Worm (Caenorhabditis elegans): ENCODE measurements around the gene F16B4.6.
A peak's percentile ranks its signal among the peaks of the same experiment; 100 is the strongest.

F16B4.6 gene

DNA sequence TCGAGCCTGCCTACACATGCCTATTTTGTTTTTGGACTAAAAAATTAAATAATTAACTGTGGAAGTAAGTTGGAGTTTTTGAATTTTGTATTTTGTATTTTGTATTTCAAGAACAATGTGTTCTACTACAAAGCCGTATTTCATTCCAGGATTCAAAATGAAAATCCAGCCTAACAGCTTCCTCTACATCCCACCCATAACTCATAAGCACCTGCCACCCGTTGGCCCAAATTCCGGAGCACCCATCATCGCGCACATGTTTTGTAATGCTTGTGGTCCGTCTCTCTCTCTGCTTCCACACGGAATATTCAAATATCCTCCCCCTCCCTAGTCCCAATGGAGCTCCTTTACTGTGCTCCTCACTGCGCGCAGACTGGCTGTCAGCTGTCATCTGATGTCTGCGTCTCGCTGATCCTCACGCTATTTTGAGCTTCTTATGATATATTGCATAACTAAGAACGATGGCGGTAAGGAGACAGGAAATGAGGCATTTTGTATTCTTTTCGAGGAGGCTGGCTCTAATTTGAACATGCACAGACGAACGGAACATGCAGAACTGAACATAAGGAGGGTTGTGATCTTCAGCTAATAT, 11.4 kb upstream of the F16B4.6 start:
- no peak for TF ChIP-seq elt-1 (tag; optimal IDR thresholded peaks at IDR 0.05)
- no peak for TF ChIP-seq mdl-1 (tag; optimal IDR thresholded peaks at IDR 0.05)
- TF ChIP-seq nhr-43 (tag; optimal IDR thresholded peaks at IDR 0.05; ENCODE audit: poor library complexity, severe bottlenecking): no peak
- TF ChIP-seq ceh-16 (tag; optimal IDR thresholded peaks at IDR 0.05): no peak
- TF ChIP-seq tbx-2 (tag; optimal IDR thresholded peaks at IDR 0.05): no peak
- TF ChIP-seq fkh-2 (tag; optimal IDR thresholded peaks at IDR 0.05): no peak
- TF ChIP-seq eor-1 (tag; optimal IDR thresholded peaks at IDR 0.05): no peak
- no peak for TF ChIP-seq ztf-11 (tag; optimal IDR thresholded peaks at IDR 0.05)
- no peak for TF ChIP-seq nhr-76 (tag; optimal IDR thresholded peaks at IDR 0.05)
- no peak for TF ChIP-seq nhr-28 (tag; optimal IDR thresholded peaks at IDR 0.05)
- TF ChIP-seq aly-2 (tag; optimal IDR thresholded peaks at IDR 0.05): no peak
- no peak for TF ChIP-seq pha-4 (tag; optimal IDR thresholded peaks at IDR 0.05)
- no peak for TF ChIP-seq nhr-12 (tag; optimal IDR thresholded peaks at IDR 0.05)
- TF ChIP-seq daf-12 (tag; optimal IDR thresholded peaks at IDR 0.05): no peak

DNA sequence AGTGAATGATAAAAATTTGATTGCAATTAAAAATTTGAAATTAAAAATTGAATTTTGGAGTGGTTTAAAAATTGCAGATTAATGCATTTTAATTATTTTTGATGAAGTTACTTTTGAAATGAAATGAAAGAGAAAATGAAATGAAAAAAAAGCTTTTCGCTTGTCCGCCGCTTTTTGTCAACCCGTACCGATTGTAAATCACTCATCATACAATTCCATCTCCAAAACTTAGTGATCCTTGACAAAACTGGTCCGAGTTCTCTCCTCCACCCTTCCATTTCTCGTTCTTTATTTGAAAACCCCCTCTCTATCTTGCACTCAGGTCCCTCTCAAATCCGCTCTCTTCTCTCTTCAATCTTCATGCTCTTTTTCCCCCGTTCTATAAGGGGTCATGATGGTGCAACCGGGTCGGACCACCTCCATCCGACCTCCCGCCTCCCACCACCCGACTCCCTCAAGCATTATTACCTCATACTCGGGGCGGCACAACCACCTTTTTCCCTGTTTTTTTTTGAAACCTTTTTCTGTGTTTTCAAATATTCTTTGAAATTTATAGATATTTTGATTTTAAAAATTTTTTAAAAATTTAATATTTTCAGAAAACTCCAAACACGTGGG, 9.8 kb upstream of the F16B4.6 start:
- TF ChIP-seq pha-4 (tag; optimal IDR thresholded peaks at IDR 0.05): no peak

DNA sequence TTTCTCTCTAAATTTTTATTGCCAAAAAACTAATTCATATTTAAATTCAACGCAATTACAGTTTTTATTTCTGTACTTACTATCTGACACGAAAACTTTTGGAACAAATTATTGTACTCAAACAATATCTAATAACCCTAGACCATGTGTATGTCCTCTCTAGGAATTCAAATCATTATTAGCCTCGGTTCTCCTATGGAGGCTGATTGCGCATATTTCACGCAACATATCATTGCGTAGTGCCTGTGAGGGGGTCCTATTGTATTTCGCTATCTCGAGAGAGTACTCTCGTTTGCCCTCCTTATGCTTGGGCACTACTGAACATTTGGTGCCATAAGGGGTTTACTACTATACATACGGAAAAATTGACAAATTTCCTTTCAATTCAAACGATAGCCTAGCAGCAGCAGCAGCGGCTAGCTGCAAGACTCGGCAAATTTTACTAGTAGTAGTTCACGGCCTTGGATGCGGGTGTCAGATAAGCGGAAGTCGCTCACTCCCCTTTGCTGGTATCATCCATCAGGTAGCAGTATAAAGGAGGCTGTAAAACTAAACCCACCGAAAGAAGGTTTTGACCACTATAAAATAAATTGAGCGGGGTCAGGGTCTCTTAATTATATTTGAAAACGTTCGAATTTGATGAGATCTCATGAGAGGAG, 8.3 kb upstream of the F16B4.6 start:
- TF ChIP-seq elt-3 (tag; optimal IDR thresholded peaks at IDR 0.05): no peak
- no peak for TF ChIP-seq nhr-237 (tag; optimal IDR thresholded peaks at IDR 0.05)
- no peak for TF ChIP-seq egl-5 (tag; optimal IDR thresholded peaks at IDR 0.05)
- TF ChIP-seq mdl-1 (tag; optimal IDR thresholded peaks at IDR 0.05): no peak
- no peak for TF ChIP-seq egl-27 (tag; optimal IDR thresholded peaks at IDR 0.05)
- no peak for TF ChIP-seq skn-1 (tag; optimal IDR thresholded peaks at IDR 0.05)
- no peak for TF ChIP-seq tbx-2 (tag; optimal IDR thresholded peaks at IDR 0.05)
- TF ChIP-seq ztf-4 (tag; optimal IDR thresholded peaks at IDR 0.05): no peak
- no peak for TF ChIP-seq ceh-28 (tag; optimal IDR thresholded peaks at IDR 0.05)
- no peak for TF ChIP-seq nfya-1 (tag; optimal IDR thresholded peaks at IDR 0.05; ENCODE audit: insufficient read depth)
- no peak for TF ChIP-seq lin-39 (tag; optimal IDR thresholded peaks at IDR 0.05)
- TF ChIP-seq elt-2 (tag; optimal IDR thresholded peaks at IDR 0.05): no peak
- no peak for TF ChIP-seq eor-1 (tag; optimal IDR thresholded peaks at IDR 0.05)
- no peak for TF ChIP-seq mml-1 (tag; optimal IDR thresholded peaks at IDR 0.05)
- no peak for TF ChIP-seq unc-62 (GFP tag; optimal IDR thresholded peaks at IDR 0.05)
- TF ChIP-seq zag-1 (tag; optimal IDR thresholded peaks at IDR 0.05): no peak
- no peak for TF ChIP-seq nhr-43 (tag; optimal IDR thresholded peaks at IDR 0.05; ENCODE audit: poor library complexity, severe bottlenecking)
- TF ChIP-seq ceh-16 (tag; optimal IDR thresholded peaks at IDR 0.05): no peak
- no peak for TF ChIP-seq hmg-11 (tag; optimal IDR thresholded peaks at IDR 0.05)

DNA sequence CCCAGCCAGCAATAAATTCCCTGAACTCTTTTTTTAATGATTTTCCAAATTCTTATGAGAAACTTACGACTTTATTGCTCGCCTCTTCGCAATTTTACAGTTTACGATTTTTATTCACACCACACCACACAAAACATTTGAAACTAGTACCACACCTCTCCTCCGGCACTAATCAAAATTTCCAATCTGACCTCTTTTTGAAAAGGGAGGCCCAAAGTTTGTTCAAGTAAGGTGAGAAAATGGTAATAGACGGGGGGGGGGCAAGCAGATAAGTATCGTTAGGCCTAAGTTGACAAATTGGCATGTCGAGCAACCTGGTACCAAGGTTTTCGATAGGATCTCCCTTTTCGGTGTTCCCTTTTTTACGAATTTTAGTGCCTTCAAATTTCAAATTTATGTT, 7.2 kb upstream of the F16B4.6 start:
- TF ChIP-seq ceh-82 (tag; optimal IDR thresholded peaks at IDR 0.05) (no peak), elt-1 (tag; optimal IDR thresholded peaks at IDR 0.05) (peak; percentile 4)

DNA sequence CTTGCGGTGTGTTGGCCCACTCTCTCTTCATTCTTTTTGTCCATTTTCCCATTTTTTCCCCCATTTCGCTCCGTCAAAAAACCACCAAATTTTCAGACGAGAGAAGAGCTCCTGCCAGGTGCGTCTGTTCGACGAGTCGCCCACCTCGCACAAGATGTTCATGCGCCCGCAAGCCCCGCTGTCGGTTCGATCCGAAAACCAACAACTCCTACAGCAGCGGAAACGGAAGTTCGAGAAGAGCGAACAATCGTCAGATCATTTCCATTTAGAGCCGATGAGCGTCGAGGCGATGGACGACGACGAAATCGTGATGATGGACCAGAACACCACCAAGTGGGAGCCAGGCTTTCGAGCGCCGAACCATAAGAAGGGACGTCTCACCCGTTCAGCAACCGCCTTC, 3.8 kb upstream of the F16B4.6 start:
- TF ChIP-seq fkh-10 (GFP tag; optimal IDR thresholded peaks at IDR 0.05): no peak
- no peak for TF ChIP-seq unc-62 (GFP tag; optimal IDR thresholded peaks at IDR 0.05)
- no peak for TF ChIP-seq sea-2 (GFP tag; optimal IDR thresholded peaks at IDR 0.05)
- TF ChIP-seq nhr-28 (tag; optimal IDR thresholded peaks at IDR 0.05): no peak
- TF ChIP-seq nhr-12 (tag; optimal IDR thresholded peaks at IDR 0.05): no peak
- TF ChIP-seq nhr-76 (tag; optimal IDR thresholded peaks at IDR 0.05): no peak

Measured in whole organism, L3 larva.